Worm (Caenorhabditis elegans) whole organism, L4 larva: ENCODE results near the gene srx-101.
A peak's percentile ranks its signal among the peaks of the same experiment; 100 is the strongest.

Experiments used
- R02D3.7 ChIP-seq: fragments of 150-350 bp; sonication (generic microtip); optimal IDR thresholded peaks from 3 replicates; lab custom pipeline; 2014; ENCODE audit warnings: missing biosample characterization, missing genetic modification characterization
- Y5F2A.4 ChIP-seq: fragments of 200-800 bp; sonication (Bioruptor generic); optimal IDR thresholded peaks from 2 replicates; lab custom pipeline; 2018; ENCODE audit warnings: mild to moderate bottlenecking, missing genetic modification characterization, missing compliant biosample characterization
- ZK546.5 ChIP-seq, 2 experiments: sonication (generic microtip); optimal IDR thresholded peaks; 2 replicates each; lab custom pipeline; 2017; ENCODE audit warnings: missing biosample characterization in 2 of 2, missing genetic modification characterization in 2 of 2
- aly-2 ChIP-seq: sonication (generic microtip); optimal IDR thresholded peaks from 2 replicates; lab custom pipeline; 2018; ENCODE audit warnings: missing biosample characterization, missing genetic modification characterization
- ama-1 ChIP-seq: fragments of 150-350 bp; optimal IDR thresholded peaks from 2 replicates; lab custom pipeline; 2014; ENCODE audit warnings: inconsistent platforms, mixed read lengths
- ceh-20 ChIP-seq: fragments of 200-800 bp; sonication (Bioruptor generic); IDR thresholded peaks from 2 replicates; pipeline ENCODE4 v1.3.6; 2022; ENCODE audit warnings: missing genetic modification reagents, missing genetic modification characterization, missing compliant biosample characterization
- ceh-28 ChIP-seq: fragments of 150-350 bp; optimal IDR thresholded peaks from 2 replicates; lab custom pipeline; 2014; ENCODE audit warnings: missing biosample characterization, missing genetic modification reagents, missing genetic modification characterization
- ceh-32 ChIP-seq: sonication (generic microtip); optimal IDR thresholded peaks from 2 replicates; lab custom pipeline; 2016; ENCODE audit warnings: mild to moderate bottlenecking, missing genetic modification characterization, missing compliant biosample characterization; ENCODE audit not compliant: poor library complexity
- ceh-82 ChIP-seq: sonication (generic microtip); optimal IDR thresholded peaks from 2 replicates; lab custom pipeline; 2017; ENCODE audit warnings: missing biosample characterization, missing genetic modification characterization
- ces-1 ChIP-seq: fragments of 150-350 bp; sonication (generic microtip); optimal IDR thresholded peaks from 4 replicates; lab custom pipeline; 2014; ENCODE audit warnings: missing biosample characterization, missing genetic modification reagents, missing genetic modification characterization
- dmd-6 ChIP-seq: fragments of 200-800 bp; sonication (Bioruptor generic); IDR thresholded peaks from 2 replicates; pipeline ENCODE4 v1.3.6; 2022; ENCODE audit warnings: missing genetic modification reagents, missing genetic modification characterization, missing compliant biosample characterization
- dmd-9 ChIP-seq: fragments of 200-800 bp; sonication (Bioruptor generic); IDR thresholded peaks from 2 replicates; pipeline ENCODE4 v1.3.6; 2022; ENCODE audit warnings: missing genetic modification reagents, missing genetic modification characterization, missing compliant biosample characterization
- dve-1 ChIP-seq: sonication (generic microtip); optimal IDR thresholded peaks from 2 replicates; lab custom pipeline; 2017; ENCODE audit warnings: antibody characterized with exemption, mild to moderate bottlenecking, missing genetic modification characterization, missing compliant biosample characterization; ENCODE audit not compliant: insufficient read depth
- egl-27 ChIP-seq: sonication (generic microtip); optimal IDR thresholded peaks from 3 replicates; lab custom pipeline; 2017; ENCODE audit warnings: missing biosample characterization, missing genetic modification reagents, missing genetic modification characterization
- egl-43 ChIP-seq: fragments of 200-800 bp; sonication (Bioruptor generic); IDR thresholded peaks from 2 replicates; pipeline ENCODE4 v1.3.6; 2022; ENCODE audit warnings: missing genetic modification reagents, missing genetic modification characterization, missing compliant biosample characterization
- fos-1 ChIP-seq: fragments of 150-350 bp; optimal IDR thresholded peaks from 2 replicates; lab custom pipeline; 2014; ENCODE audit warnings: missing biosample characterization, missing genetic modification characterization
- hif-1 ChIP-seq, 2 experiments: sonication (generic microtip); optimal IDR thresholded peaks; 2 replicates each; lab custom pipeline; 2016 to 2017; ENCODE audit warnings: missing compliant biosample characterization in 2 of 2, missing genetic modification characterization in 2 of 2, missing genetic modification reagents in 2 of 2, missing genotype in 2 of 2, mild to moderate bottlenecking in 1 of 2
- hlh-11 ChIP-seq: fragments of 200-800 bp; sonication (Bioruptor generic); optimal IDR thresholded peaks from 2 replicates; lab custom pipeline; 2018; ENCODE audit warnings: mild to moderate bottlenecking, missing genetic modification characterization, missing compliant biosample characterization
- hlh-30 ChIP-seq: sonication (generic microtip); optimal IDR thresholded peaks from 2 replicates; lab custom pipeline; 2017; ENCODE audit warnings: antibody characterized with exemption, mild to moderate bottlenecking, missing genetic modification characterization, missing compliant biosample characterization; ENCODE audit not compliant: insufficient read depth
- lim-7 ChIP-seq: fragments of 200-800 bp; sonication (Bioruptor generic); IDR thresholded peaks from 2 replicates; pipeline ENCODE4 v1.3.6; 2022; ENCODE audit warnings: missing genetic modification characterization, missing compliant biosample characterization
- lin-13 ChIP-seq: fragments of 150-350 bp; optimal IDR thresholded peaks from 2 replicates; lab custom pipeline; 2014; ENCODE audit warnings: missing biosample characterization, missing genetic modification reagents, missing genetic modification characterization
- lin-15B ChIP-seq: fragments of 150-350 bp; sonication (generic microtip); optimal IDR thresholded peaks from 3 replicates; lab custom pipeline; 2014; ENCODE audit warnings: missing biosample characterization, missing genetic modification characterization
- lin-38 ChIP-seq: fragments of 200-800 bp; sonication (Bioruptor generic); IDR thresholded peaks from 2 replicates; pipeline ENCODE4 v1.3.6; 2022; ENCODE audit warnings: missing genetic modification reagents, missing genetic modification characterization, missing compliant biosample characterization
- lin-39 ChIP-seq: fragments of 150-350 bp; optimal IDR thresholded peaks from 2 replicates; lab custom pipeline; 2014; ENCODE audit warnings: missing biosample characterization, missing genetic modification reagents, missing genetic modification characterization
- madf-5 ChIP-seq, 2 experiments: fragments of 200-800 bp; sonication (Bioruptor generic); IDR thresholded peaks; 2 replicates each; pipeline ENCODE4 v1.3.6; 2022; ENCODE audit warnings: missing compliant biosample characterization in 2 of 2, missing genetic modification characterization in 2 of 2
- mdl-1 ChIP-seq, 2 experiments: fragments of 150-350 bp in 1 of 2; sonication (generic microtip) in 1 of 2; optimal IDR thresholded peaks; 2 replicates each; lab custom pipeline; 2014 to 2017; ENCODE audit warnings: missing biosample characterization in 2 of 2, missing genetic modification characterization in 2 of 2
- mes-2 ChIP-seq: sonication (generic microtip); optimal IDR thresholded peaks from 2 replicates; lab custom pipeline; 2016; ENCODE audit warnings: missing genotype, mild to moderate bottlenecking, missing genetic modification characterization, missing compliant biosample characterization; ENCODE audit not compliant: poor library complexity, severe bottlenecking
- mxl-3 ChIP-seq: fragments of 200-800 bp; sonication (Bioruptor generic); optimal IDR thresholded peaks from 2 replicates; lab custom pipeline; 2018; ENCODE audit warnings: mild to moderate bottlenecking, missing genetic modification characterization, missing compliant biosample characterization
- nhr-237 ChIP-seq: sonication (generic microtip); optimal IDR thresholded peaks from 2 replicates; lab custom pipeline; 2017; ENCODE audit warnings: missing biosample characterization, missing genetic modification characterization
- nhr-28 ChIP-seq: fragments of 150-350 bp; optimal IDR thresholded peaks from 2 replicates; lab custom pipeline; 2014; ENCODE audit warnings: missing biosample characterization, missing genetic modification characterization
- nhr-48 ChIP-seq: sonication (generic microtip); optimal IDR thresholded peaks from 2 replicates; lab custom pipeline; 2016; ENCODE audit warnings: mild to moderate bottlenecking, missing genetic modification characterization, missing compliant biosample characterization
- nhr-6 ChIP-seq: fragments of 150-350 bp; optimal IDR thresholded peaks from 2 replicates; lab custom pipeline; 2014; ENCODE audit warnings: missing biosample characterization, missing genetic modification characterization
- php-3 ChIP-seq: fragments of 200-800 bp; sonication (Bioruptor generic); IDR thresholded peaks from 2 replicates; pipeline ENCODE4 v1.3.6; 2022; ENCODE audit warnings: missing genetic modification reagents, missing genetic modification characterization, missing compliant biosample characterization
- pqm-1 ChIP-seq: sonication (generic microtip); optimal IDR thresholded peaks from 2 replicates; lab custom pipeline; 2017; ENCODE audit warnings: missing biosample characterization, missing genetic modification characterization
- rbr-2 ChIP-seq: sonication (generic microtip); optimal IDR thresholded peaks from 2 replicates; lab custom pipeline; 2016; ENCODE audit warnings: missing genotype, missing genetic modification characterization, missing compliant biosample characterization
- saeg-2 ChIP-seq: fragments of 200-800 bp; sonication (Bioruptor generic); IDR thresholded peaks from 2 replicates; pipeline ENCODE4 v1.3.6; 2022; ENCODE audit warnings: missing genetic modification reagents, missing genetic modification characterization, missing compliant biosample characterization
- set-16 ChIP-seq: fragments of 200-800 bp; sonication (Bioruptor generic); IDR thresholded peaks from 2 replicates; pipeline ENCODE4 v1.3.6; 2022; ENCODE audit warnings: missing genetic modification reagents, missing genetic modification characterization, missing compliant biosample characterization
- tag-97 ChIP-seq: fragments of 200-800 bp; sonication (Bioruptor generic); IDR thresholded peaks from 2 replicates; pipeline ENCODE4 v1.3.6; 2022; ENCODE audit warnings: missing genetic modification characterization, missing compliant biosample characterization
- unc-62 ChIP-seq, 3 experiments: fragments of 150-350 bp in 1 of 3; sonication (generic microtip); optimal IDR thresholded peaks in 2 of 3; peaks in 1 of 3; 1 replicate in 1 of 3; 2 replicates in 2 of 3; lab custom pipeline; 2014 to 2017; ENCODE audit warnings: missing biosample characterization in 3 of 3, missing genetic modification characterization in 3 of 3, missing genetic modification reagents in 3 of 3, missing genotype in 1 of 3
- zag-1 ChIP-seq: fragments of 150-350 bp; optimal IDR thresholded peaks from 2 replicates; lab custom pipeline; 2014; ENCODE audit warnings: missing biosample characterization, missing genetic modification characterization
- zfp-2 ChIP-seq: sonication (generic microtip); optimal IDR thresholded peaks from 2 replicates; lab custom pipeline; 2016; ENCODE audit warnings: mild to moderate bottlenecking, missing genetic modification characterization, missing compliant biosample characterization

Gene srx-101

DNA sequence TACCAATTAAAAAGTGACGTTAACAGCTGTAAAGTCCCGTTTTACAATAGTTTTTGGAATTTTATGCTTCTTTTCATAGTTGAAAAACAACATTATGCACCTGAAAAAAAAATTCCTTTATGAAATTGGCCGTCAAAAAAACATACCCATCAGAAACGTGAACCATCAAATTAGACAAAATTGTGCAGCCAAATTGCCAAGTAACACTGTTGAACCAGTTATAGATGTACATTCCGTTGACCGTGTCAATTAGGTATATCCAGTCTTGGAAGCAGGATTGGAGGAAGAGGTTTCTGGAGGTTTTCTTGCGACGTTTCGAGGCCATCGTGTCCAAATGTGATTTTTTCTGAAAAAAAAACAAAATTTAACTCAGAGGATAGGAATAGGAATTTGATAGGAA is 21.2 kb downstream of the srx-101 start, which contains the start of gene srx-97:
srx-97 (minus strand) TSS at position 101 of the 400 bp plus-strand sequence.
- TF ChIP-seq ama-1 (lab: Kevin White, UChicago) (no peak), tag-97 (GFP tag; lab: Robert Waterston, UW) (no peak), madf-5 (GFP tag; IDR thresholded peaks at IDR 0.05; lab: Robert Waterston, UW) (0 out of 4 replicates have a peak, but pooled peaks of 1 of the 2 experiments have one; percentile 7), Y5F2A.4 (GFP tag; lab: Kevin White, UChicago) (no peak), rbr-2 (tag; lab: Kevin White, UChicago) (no peak), lim-7 (GFP tag; lab: Robert Waterston, UW) (no peak), unc-62 (GFP tag; optimal IDR thresholded peaks at IDR 0.05 in 1 of 2; lab: Kevin White, UChicago) (no peak), unc-62 (tag; optimal IDR thresholded peaks at IDR 0.05; lab: Kevin White, UChicago) (no peak)
- TF ChIP-seq, all 104 proteins: peak for 1

ce11 chrII:3665181-3665580 is 25.4 kb downstream of the srx-101 start:
- TF ChIP-seq nhr-237 (tag; lab: Kevin White, UChicago): no peak

DNA sequence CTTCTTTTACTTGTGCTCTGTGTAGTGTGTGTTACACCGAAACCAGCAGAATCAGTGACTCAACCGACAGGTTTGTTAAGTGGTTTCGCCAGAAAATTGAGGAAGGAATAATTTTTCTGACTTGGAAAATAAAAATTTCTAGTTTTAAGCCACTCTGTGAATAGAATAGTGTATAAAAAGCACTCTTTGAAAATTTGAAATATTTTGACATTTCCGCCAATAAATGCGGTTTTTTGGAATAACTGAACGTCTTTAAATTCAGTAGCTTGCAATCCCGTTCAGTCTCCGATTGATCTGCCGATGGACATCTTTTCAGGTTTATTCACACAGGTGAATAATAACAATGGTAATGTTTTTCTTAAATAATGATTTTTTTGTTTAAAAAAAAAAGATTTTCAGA is 26.1 kb downstream of the srx-101 start, which contains the start of gene F19B10.3:
F19B10.3 (plus strand) TSS at position 301 of the 400 bp plus-strand sequence.
- TF ChIP-seq ZK546.5 (tag; optimal IDR thresholded peaks at IDR 0.05; lab: Kevin White, UChicago): no peak
- no peak for TF ChIP-seq ceh-20 (GFP tag; lab: Robert Waterston, UW)
- TF ChIP-seq php-3: no peak
- TF ChIP-seq egl-27 (tag; lab: Kevin White, UChicago): no peak
- TF ChIP-seq saeg-2: no peak
- TF ChIP-seq R02D3.7 (tag; lab: Kevin White, UChicago): no peak
- no peak for TF ChIP-seq egl-43 (GFP tag; lab: Robert Waterston, UW)
- no peak for TF ChIP-seq ceh-32 (tag; lab: Kevin White, UChicago)
- TF ChIP-seq dve-1 (tag; lab: Kevin White, UChicago): no peak
- TF ChIP-seq mdl-1 (tag; optimal IDR thresholded peaks at IDR 0.05; lab: Kevin White, UChicago): no peak
- TF ChIP-seq lin-38 (GFP tag; lab: Robert Waterston, UW): no peak
- TF ChIP-seq fos-1: no peak
- no peak for TF ChIP-seq ceh-28 (tag; lab: Kevin White, UChicago)
- no peak for TF ChIP-seq lin-13 (GFP tag; lab: Kevin White, UChicago)
- no peak for TF ChIP-seq dmd-9
- TF ChIP-seq zfp-2 (tag; lab: Kevin White, UChicago): no peak

- TF ChIP-seq nhr-48: no peak
- no peak for TF ChIP-seq lin-15B (tag; lab: Kevin White, UChicago)
- TF ChIP-seq ceh-82 (tag; lab: Kevin White, UChicago): no peak
- TF ChIP-seq zag-1 (tag; lab: Kevin White, UChicago): no peak
- TF ChIP-seq lin-39 (tag; lab: Kevin White, UChicago): no peak
- TF ChIP-seq ces-1 (GFP tag; lab: Kevin White, UChicago): no peak
- TF ChIP-seq set-16 (GFP tag; lab: Robert Waterston, UW): no peak
Observed at ce11 chrII:3663796-3664195, 26.8 kb downstream of the srx-101 start, which contains the start of gene F19B10.6. Gene F19B10.6, minus strand, starts transcription at chrII:3663896.

ce11 chrII:3661932-3662331 is 28.6 kb downstream of the srx-101 start, which contains the start of gene F19B10.13:
Gene F19B10.13, plus strand, starts transcription at chrII:3662274.
- peak; percentile 58 for TF ChIP-seq dmd-6
- TF ChIP-seq nhr-6 (tag; lab: Kevin White, UChicago): peak; percentile 14
- TF ChIP-seq lim-7 (GFP tag; lab: Robert Waterston, UW): no peak
- TF ChIP-seq nhr-28 (tag; lab: Kevin White, UChicago): peak; percentile 36
- no peak for TF ChIP-seq aly-2 (tag; lab: Kevin White, UChicago)
- TF ChIP-seq hlh-11 (tag; lab: Kevin White, UChicago): peak; percentile 51
- peak; percentile 26 for TF ChIP-seq pqm-1 (tag; lab: Kevin White, UChicago)
- peak; percentile 39 for TF ChIP-seq mes-2 (tag; lab: Kevin White, UChicago)
- TF ChIP-seq hif-1 (tag; optimal IDR thresholded peaks at IDR 0.05; lab: Kevin White, UChicago): peak in 1 of 2 experiments; percentile 19
- peak; percentile 38 for TF ChIP-seq hlh-30 (tag; lab: Kevin White, UChicago)
- peak; percentile 16 for TF ChIP-seq mxl-3 (GFP tag; lab: Kevin White, UChicago)
- no peak for TF ChIP-seq ama-1 (lab: Kevin White, UChicago)
